Worm (Caenorhabditis elegans): ENCODE results near the gene ndus-8.
A peak's percentile ranks its signal among the peaks of the same experiment; 100 is the strongest.

ndus-8 gene

ce11 chrIII:7246389-7246788 lies 12.4 kb upstream of the ndus-8 start:
- no peak for TF ChIP-seq attf-5 (GFP tag; optimal IDR thresholded peaks at IDR 0.05)

ce11 chrIII:7242988-7243387 lies 9.0 kb upstream of the ndus-8 start, which contains the start of gene osm-10:
osm-10 (plus strand) TSS chrIII:7243280.
- TF ChIP-seq ceh-100 (GFP tag; IDR thresholded peaks at IDR 0.05): no peak
- TF ChIP-seq ccch-3 (GFP tag; optimal IDR thresholded peaks at IDR 0.05): no peak
- no peak for TF ChIP-seq nhr-80 (tag; optimal IDR thresholded peaks at IDR 0.05)
- TF ChIP-seq egrh-3 (GFP tag; IDR thresholded peaks at IDR 0.05): no peak

ce11 chrIII:7241065-7241464 lies 7.1 kb upstream of the ndus-8 start, which contains the start of gene ztf-31:
ztf-31 (plus strand) TSS chrIII:7241365.
- TF ChIP-seq xnd-1 (tag; optimal IDR thresholded peaks at IDR 0.05) (no peak), mcd-1 (GFP tag; IDR thresholded peaks at IDR 0.05) (no peak), B0261.1 (tag; optimal IDR thresholded peaks at IDR 0.05) (no peak), hlh-26 (GFP tag; conservative IDR thresholded peaks at IDR 0.05) (no peak), B0019.2 (GFP tag; conservative IDR thresholded peaks at IDR 0.05) (no peak), zfh-2 (GFP tag; conservative IDR thresholded peaks at IDR 0.05) (no peak), unc-130 (GFP tag; optimal IDR thresholded peaks at IDR 0.05) (no peak)

- no peak for TF ChIP-seq F39B2.1 (GFP tag; IDR thresholded peaks at IDR 0.05)
- no peak for TF ChIP-seq unc-130 (GFP tag; optimal IDR thresholded peaks at IDR 0.05)
- no peak for TF ChIP-seq F33H1.4 (GFP tag; IDR thresholded peaks at IDR 0.05)
- TF ChIP-seq ceh-27 (GFP tag; optimal IDR thresholded peaks at IDR 0.05): no peak
Observed at ce11 chrIII:7239416-7239815, 5.4 kb upstream of the ndus-8 start.

- no peak for TF ChIP-seq cebp-1 (GFP tag; IDR thresholded peaks at IDR 0.05)
- peak; percentile 89 for TF ChIP-seq cebp-1 (tag; optimal IDR thresholded peaks at IDR 0.05)
- no peak for TF ChIP-seq Y79H2A.3 (GFP tag; conservative IDR thresholded peaks at IDR 0.05)
Observed at ce11 chrIII:7238727-7239126, 4.7 kb upstream of the ndus-8 start, which contains the start of gene pars-1. pars-1 (plus strand) TSS chrIII:7239027.

- peak; percentile 43; the same call in 1 of the 2 replicates for TF ChIP-seq D2030.7 (GFP tag; IDR thresholded peaks at IDR 0.05)
- TF ChIP-seq ceh-91 (GFP tag; IDR thresholded peaks at IDR 0.05): peak; percentile 63; the same call in 1 of the 2 replicates
- TF ChIP-seq dox-1 (GFP tag; IDR thresholded peaks at IDR 0.05): peak; percentile 61; the same call in 1 of the 2 replicates
- peak; percentile 82 for TF ChIP-seq F33H1.4 (GFP tag; IDR thresholded peaks at IDR 0.05)
- TF ChIP-seq hmg-1.2 (GFP tag; IDR thresholded peaks at IDR 0.05): 0 out of 2 replicates have a peak, but pooled peaks have one; percentile 12
- 0 out of 2 replicates have a peak, but pooled peaks have one; percentile 8 for TF ChIP-seq egrh-3 (GFP tag; IDR thresholded peaks at IDR 0.05)
- peak; percentile 32 for TF ChIP-seq efl-1 (GFP tag; optimal IDR thresholded peaks at IDR 0.05)
- TF ChIP-seq lsl-1 (GFP tag; optimal IDR thresholded peaks at IDR 0.05): peak; percentile 56
- peak; percentile 57 for TF ChIP-seq madf-6 (GFP tag; IDR thresholded peaks at IDR 0.05)
Observed at ce11 chrIII:7237877-7238276, 3.9 kb upstream of the ndus-8 start.

ce11 chrIII:7235660-7236059 lies 1.7 kb upstream of the ndus-8 start:
- TF ChIP-seq egrh-3 (GFP tag; IDR thresholded peaks at IDR 0.05): peak; percentile 69; the same call in 1 of the 2 replicates

- TF ChIP-seq ztf-18 (tag; optimal IDR thresholded peaks at IDR 0.05) (peak; percentile 10), lin-54 (GFP tag; optimal IDR thresholded peaks at IDR 0.05) (no peak)
Observed at ce11 chrIII:7232782-7233181, 1.2 kb downstream of the ndus-8 start, which contains the start of gene adr-2. adr-2 (minus strand) TSS chrIII:7232882.

Data from whole organism, young adult.